Fruit fly (Drosophila melanogaster): ENCODE data around the gene Scp2.

Scp2 gene

dm6 chr3R:16524593-16525111, 58.8 kb downstream of the Scp2 start (continued):
- TF ChIP-seq CG6813 (GFP tag; optimal IDR thresholded peaks at IDR 0.05) (peak; percentile 51), psq (GFP tag; optimal IDR thresholded peaks at IDR 0.05) (no peak), CG6854 (GFP tag; optimal IDR thresholded peaks at IDR 0.05) (no peak), CG32532 (GFP tag; IDR thresholded peaks at IDR 0.05) (no peak), amos (GFP tag; IDR thresholded peaks at IDR 0.05; ENCODE audit: partially characterized antibody) (no peak), onecut (GFP tag; IDR thresholded peaks at IDR 0.05) (peak; percentile 34), CG10543 (GFP tag; optimal IDR thresholded peaks at IDR 0.05) (peak; percentile 55), luna (GFP tag; optimal IDR thresholded peaks at IDR 0.05) (no peak), CG3065 (GFP tag; optimal IDR thresholded peaks at IDR 0.05) (peak; percentile 16), Med (GFP tag) (peak; percentile 76), wek (GFP tag; optimal IDR thresholded peaks at IDR 0.05) (peak; percentile 53), crc (GFP tag; optimal IDR thresholded peaks at IDR 0.05) (peak; percentile 30), CG6254 (GFP tag; optimal IDR thresholded peaks at IDR 0.05) (peak; percentile 72), wor (GFP tag; IDR thresholded peaks at IDR 0.05) (no peak), CG6791 (GFP tag; IDR thresholded peaks at IDR 0.05; ENCODE audit: partially characterized antibody) (no peak), CG15601 (tag; optimal IDR thresholded peaks at IDR 0.05) (peak; percentile 67), Oli (tag; optimal IDR thresholded peaks at IDR 0.05) (peak; percentile 15), CG18599 (GFP tag; optimal IDR thresholded peaks at IDR 0.05) (peak; percentile 4), HLH54F (GFP tag; optimal IDR thresholded peaks at IDR 0.05) (no peak), pan (optimal IDR thresholded peaks at IDR 0.05) (no peak), pan (GFP tag; optimal IDR thresholded peaks at IDR 0.05 in 1 of 2, IDR thresholded peaks at IDR 0.05 in 1 of 2) (no peak), CG17829 (tag; optimal IDR thresholded peaks at IDR 0.05) (peak; percentile 29), Sry-β (GFP tag; optimal IDR thresholded peaks at IDR 0.05) (peak; percentile 74), h (optimal IDR thresholded peaks at IDR 0.05) (no peak), z (GFP tag; IDR thresholded peaks at IDR 0.05) (peak; percentile 46; the same call in 1 of the 3 replicates), CG12391 (tag; optimal IDR thresholded peaks at IDR 0.05) (no peak), CG12659 (GFP tag; optimal IDR thresholded peaks at IDR 0.05) (no peak), dmrt11E (tag; optimal IDR thresholded peaks at IDR 0.05) (peak; percentile 85), CG12155 (GFP tag; optimal IDR thresholded peaks at IDR 0.05) (no peak), bigmax (GFP tag; optimal IDR thresholded peaks at IDR 0.05) (no peak), B-H1 (GFP tag; IDR thresholded peaks at IDR 0.05) (peak; percentile 22; the same call in 1 of the 3 replicates), chm (GFP tag; IDR thresholded peaks at IDR 0.05) (peak; percentile 88), lbe (GFP tag; optimal IDR thresholded peaks at IDR 0.05) (no peak), BEAF-32 (GFP tag; optimal IDR thresholded peaks at IDR 0.05) (no peak), CG32767 (GFP tag; IDR thresholded peaks at IDR 0.05) (no peak), CTCF (GFP tag; optimal IDR thresholded peaks at IDR 0.05) (no peak), CG18011 (GFP tag; optimal IDR thresholded peaks at IDR 0.05) (no peak), Trl (optimal IDR thresholded peaks at IDR 0.05) (no peak), Trl (GFP tag; optimal IDR thresholded peaks at IDR 0.05) (peak; percentile 56), Dad (GFP tag; optimal IDR thresholded peaks at IDR 0.05) (no peak), CG10959 (GFP tag; IDR thresholded peaks at IDR 0.05) (0 out of 2 replicates have a peak, but pooled peaks have one; percentile 53), fu2 (GFP tag; optimal IDR thresholded peaks at IDR 0.05) (no peak), emc (GFP tag; optimal IDR thresholded peaks at IDR 0.05) (no peak), Fer2 (tag; optimal IDR thresholded peaks at IDR 0.05) (no peak), CrebB (tag; optimal IDR thresholded peaks at IDR 0.05) (peak; percentile 7), CG7928 (GFP tag; optimal IDR thresholded peaks at IDR 0.05) (no peak), salm (tag; optimal IDR thresholded peaks at IDR 0.05) (no peak), ewg (GFP tag; optimal IDR thresholded peaks at IDR 0.05) (peak; percentile 24), CG2129 (GFP tag; IDR thresholded peaks at IDR 0.05; ENCODE audit: partially characterized antibody) (no peak), CG16863 (GFP tag; optimal IDR thresholded peaks at IDR 0.05) (peak; percentile 52), Antp (GFP tag; optimal IDR thresholded peaks at IDR 0.05) (peak; percentile 48), Sin3A (optimal IDR thresholded peaks at IDR 0.05) (no peak)
